Worm (Caenorhabditis elegans) whole organism, young adult: ENCODE measurements around the gene F42A6.1.

ENCODE experiments used
- B0019.2 ChIP-seq: fragments of 200-800 bp; sonication (Bioruptor generic); conservative IDR thresholded peaks from 2 replicates; pipeline ENCODE4 v1.3.6; 2022; ENCODE audit warnings: missing genetic modification reagents, missing genetic modification characterization, missing compliant biosample characterization
- B0035.1 ChIP-seq: sonication (generic microtip); optimal IDR thresholded peaks from 2 replicates; lab custom pipeline; 2016; ENCODE audit warnings: missing genetic modification characterization, mild to moderate bottlenecking, missing compliant biosample characterization, missing genotype, missing genetic modification reagents
- B0336.3 ChIP-seq: fragments of 200-800 bp; sonication (Bioruptor generic); IDR thresholded peaks from 2 replicates; pipeline ENCODE4 v1.3.6; 2022; ENCODE audit warnings: missing genetic modification characterization, missing compliant biosample characterization
- F22D6.2 ChIP-seq: sonication (generic microtip); optimal IDR thresholded peaks from 2 replicates; lab custom pipeline; 2016; ENCODE audit warnings: mild to moderate bottlenecking, missing genetic modification characterization, missing compliant biosample characterization
- F23B12.7 ChIP-seq: sonication (generic microtip); optimal IDR thresholded peaks from 2 replicates; lab custom pipeline; 2017; ENCODE audit warnings: missing genetic modification characterization, mild to moderate bottlenecking, missing compliant biosample characterization, antibody characterized with exemption, moderate library complexity; ENCODE audit not compliant: insufficient read depth
- F39B2.1 ChIP-seq: fragments of 200-800 bp; sonication (Bioruptor generic); IDR thresholded peaks from 2 replicates; pipeline ENCODE4 v1.3.6; 2022; ENCODE audit warnings: missing genetic modification reagents, missing genetic modification characterization, missing compliant biosample characterization
- F57A8.1 ChIP-seq: fragments of 200-800 bp; sonication (Bioruptor generic); optimal IDR thresholded peaks from 2 replicates; lab custom pipeline; 2018; ENCODE audit warnings: mild to moderate bottlenecking, missing genetic modification characterization, moderate library complexity, missing compliant biosample characterization
- F57C9.4 ChIP-seq: sonication (generic microtip); optimal IDR thresholded peaks from 2 replicates; lab custom pipeline; 2017; ENCODE audit warnings: mild to moderate bottlenecking, missing genetic modification characterization, missing compliant biosample characterization
- K12H6.12 ChIP-seq: fragments of 200-800 bp; sonication (Bioruptor generic); optimal IDR thresholded peaks from 2 replicates; lab custom pipeline; 2018; ENCODE audit warnings: mild to moderate bottlenecking, missing genetic modification characterization, missing compliant biosample characterization
- T07F8.4 ChIP-seq: sonication (generic microtip); optimal IDR thresholded peaks from 2 replicates; lab custom pipeline; 2016; ENCODE audit warnings: mild to moderate bottlenecking, missing genetic modification characterization, moderate library complexity, missing compliant biosample characterization
- Y53G8AR.9 ChIP-seq: fragments of 200-800 bp; sonication (Bioruptor generic); conservative IDR thresholded peaks from 2 replicates; pipeline ENCODE4 v1.3.6; 2022; ENCODE audit warnings: missing genetic modification reagents, missing genetic modification characterization, missing compliant biosample characterization
- akir-1 ChIP-seq: fragments of 200-800 bp; sonication (Bioruptor generic); optimal IDR thresholded peaks from 2 replicates; lab custom pipeline; 2018; ENCODE audit warnings: mild to moderate bottlenecking, missing genetic modification characterization, moderate library complexity, missing compliant biosample characterization
- athp-1 ChIP-seq: sonication (generic microtip); optimal IDR thresholded peaks from 2 replicates; lab custom pipeline; 2017; ENCODE audit warnings: mild to moderate bottlenecking, missing genetic modification characterization, missing compliant biosample characterization
- ceh-100 ChIP-seq: fragments of 200-800 bp; sonication (Bioruptor generic); IDR thresholded peaks from 2 replicates; pipeline ENCODE4 v1.3.6; 2022; ENCODE audit warnings: missing genetic modification reagents, missing genetic modification characterization, missing compliant biosample characterization
- ceh-91 ChIP-seq: fragments of 200-800 bp; sonication (Bioruptor generic); IDR thresholded peaks from 2 replicates; pipeline ENCODE4 v1.3.6; 2022; ENCODE audit warnings: missing genetic modification reagents, missing genetic modification characterization, missing compliant biosample characterization
- dpff-1 ChIP-seq: sonication (generic microtip); optimal IDR thresholded peaks from 2 replicates; lab custom pipeline; 2017; ENCODE audit warnings: mild to moderate bottlenecking, missing genetic modification characterization, missing compliant biosample characterization
- efl-1 ChIP-seq: fragments of 150-350 bp; optimal IDR thresholded peaks from 2 replicates; lab custom pipeline; 2014; ENCODE audit warnings: missing biosample characterization, missing genetic modification reagents, missing genetic modification characterization
- egl-44 ChIP-seq: fragments of 200-800 bp; sonication (Bioruptor generic); IDR thresholded peaks from 2 replicates; pipeline ENCODE4 v1.3.6; 2022; ENCODE audit warnings: missing genetic modification reagents, missing genetic modification characterization, missing compliant biosample characterization
- egrh-3 ChIP-seq: fragments of 200-800 bp; sonication (Bioruptor generic); IDR thresholded peaks from 2 replicates; pipeline ENCODE4 v1.3.6; 2022; ENCODE audit warnings: missing genetic modification reagents, missing genetic modification characterization, missing compliant biosample characterization
- ekl-4 ChIP-seq: fragments of 200-800 bp; sonication (Bioruptor generic); IDR thresholded peaks from 2 replicates; pipeline ENCODE4 v1.3.6; 2022; ENCODE audit warnings: missing genetic modification reagents, missing genetic modification characterization, missing compliant biosample characterization
- gei-17 ChIP-seq: fragments of 200-800 bp; sonication (Bioruptor generic); optimal IDR thresholded peaks from 2 replicates; lab custom pipeline; 2018; ENCODE audit warnings: mild to moderate bottlenecking, missing genetic modification characterization, missing compliant biosample characterization
- him-1 ChIP-seq: sonication (generic microtip); optimal IDR thresholded peaks from 2 replicates; lab custom pipeline; 2016; ENCODE audit warnings: missing genotype, missing genetic modification reagents, missing genetic modification characterization, missing compliant biosample characterization
- hlh-12 ChIP-seq: sonication (generic microtip); optimal IDR thresholded peaks from 2 replicates; lab custom pipeline; 2016; ENCODE audit warnings: missing genetic modification characterization, missing compliant biosample characterization
- let-526 ChIP-seq: fragments of 200-800 bp; sonication (Bioruptor generic); IDR thresholded peaks from 2 replicates; pipeline ENCODE4 v1.3.6; 2022; ENCODE audit warnings: missing genetic modification reagents, missing genetic modification characterization, missing compliant biosample characterization
- let-607 ChIP-seq, 2 experiments: fragments of 200-800 bp in 1 of 2; sonication (Bioruptor generic) in 1 of 2; sonication (generic microtip) in 1 of 2; optimal IDR thresholded peaks; 2 replicates each; lab custom pipeline; 2016 to 2018; ENCODE audit warnings: mild to moderate bottlenecking in 2 of 2, missing compliant biosample characterization in 2 of 2, missing genetic modification characterization in 2 of 2, moderate library complexity in 2 of 2, missing genotype in 1 of 2
- lin-26 ChIP-seq: fragments of 200-800 bp; sonication (Bioruptor generic); IDR thresholded peaks from 2 replicates; pipeline ENCODE4 v1.3.6; 2022; ENCODE audit warnings: missing genetic modification reagents, missing genetic modification characterization, missing compliant biosample characterization
- lin-54 ChIP-seq: fragments of 200-800 bp; sonication (Bioruptor generic); optimal IDR thresholded peaks from 2 replicates; lab custom pipeline; 2018; ENCODE audit warnings: mild to moderate bottlenecking, missing genetic modification characterization, missing compliant biosample characterization
- madf-10 ChIP-seq: sonication (generic microtip); optimal IDR thresholded peaks from 2 replicates; lab custom pipeline; 2016; ENCODE audit warnings: mild to moderate bottlenecking, missing genetic modification characterization, missing compliant biosample characterization
- madf-3 ChIP-seq: fragments of 200-800 bp; sonication (Bioruptor generic); IDR thresholded peaks from 2 replicates; pipeline ENCODE4 v1.3.6; 2022; ENCODE audit warnings: missing genetic modification reagents, missing genetic modification characterization, missing compliant biosample characterization
- madf-6 ChIP-seq: fragments of 200-800 bp; sonication (Bioruptor generic); IDR thresholded peaks from 2 replicates; pipeline ENCODE4 v1.3.6; 2022; ENCODE audit warnings: missing genetic modification reagents, missing genetic modification characterization, missing compliant biosample characterization
- madf-8 ChIP-seq: fragments of 200-800 bp; sonication (Bioruptor generic); conservative IDR thresholded peaks from 2 replicates; pipeline ENCODE4 v1.3.6; 2022; ENCODE audit warnings: missing genetic modification reagents, missing genetic modification characterization, missing compliant biosample characterization
- nfya-1 ChIP-seq: sonication (generic microtip); optimal IDR thresholded peaks from 2 replicates; lab custom pipeline; 2017; ENCODE audit warnings: antibody characterized with exemption, missing compliant biosample characterization, missing genetic modification characterization, borderline replicate concordance; ENCODE audit not compliant: insufficient read depth
- nfya-2 ChIP-seq: fragments of 200-800 bp; sonication (Bioruptor generic); IDR thresholded peaks from 2 replicates; pipeline ENCODE4 v1.3.6; 2022; ENCODE audit warnings: missing genetic modification reagents, missing genetic modification characterization, missing compliant biosample characterization
- nhr-27 ChIP-seq: fragments of 200-800 bp; sonication (Bioruptor generic); optimal IDR thresholded peaks from 2 replicates; lab custom pipeline; 2018; ENCODE audit warnings: mild to moderate bottlenecking, missing genetic modification characterization, moderate library complexity, missing compliant biosample characterization
- nhr-90 ChIP-seq: sonication (generic microtip); optimal IDR thresholded peaks from 2 replicates; lab custom pipeline; 2016; ENCODE audit warnings: missing genotype, mild to moderate bottlenecking, missing genetic modification characterization, missing compliant biosample characterization
- pbrm-1 ChIP-seq: fragments of 200-800 bp; sonication (Bioruptor generic); IDR thresholded peaks from 2 replicates; pipeline ENCODE4 v1.3.6; 2022; ENCODE audit warnings: missing genetic modification reagents, missing genetic modification characterization, missing compliant biosample characterization
- rcor-1 ChIP-seq: fragments of 200-800 bp; sonication (Bioruptor generic); IDR thresholded peaks from 2 replicates; pipeline ENCODE4 v1.3.6; 2022; ENCODE audit warnings: missing genetic modification reagents, missing genetic modification characterization, missing compliant biosample characterization
- sdz-38 ChIP-seq: sonication (generic microtip); optimal IDR thresholded peaks from 2 replicates; lab custom pipeline; 2016; ENCODE audit warnings: missing genotype, missing genetic modification characterization, missing compliant biosample characterization
- sea-2 ChIP-seq: fragments of 200-800 bp; sonication (Bioruptor generic); IDR thresholded peaks from 2 replicates; pipeline ENCODE4 v1.3.6; 2022; ENCODE audit warnings: missing genetic modification characterization, missing compliant biosample characterization
- snpc-1.1 ChIP-seq: sonication (generic microtip); optimal IDR thresholded peaks from 2 replicates; lab custom pipeline; 2017; ENCODE audit warnings: missing genetic modification characterization, mild to moderate bottlenecking, missing compliant biosample characterization, antibody characterized with exemption, moderate library complexity, missing genotype, missing genetic modification reagents; ENCODE audit not compliant: insufficient read depth
- snpc-4 ChIP-seq, 5 experiments: fragments of 150-350 bp in 1 of 5; sonication (generic microtip) in 4 of 5; optimal IDR thresholded peaks; 2 replicates each; lab custom pipeline; 2014 to 2018; ENCODE audit warnings: missing genetic modification characterization in 5 of 5, missing biosample characterization in 3 of 5, antibody characterized with exemption in 2 of 5, mild to moderate bottlenecking in 2 of 5, missing compliant biosample characterization in 2 of 5, missing genotype in 2 of 5, moderate library complexity in 2 of 5, missing genetic modification reagents in 1 of 5
- tbp1 ChIP-seq: fragments of 200-800 bp; sonication (Bioruptor generic); optimal IDR thresholded peaks from 2 replicates; lab custom pipeline; 2018; ENCODE audit warnings: mild to moderate bottlenecking, missing genetic modification characterization, missing compliant biosample characterization
- tbx-9 ChIP-seq: sonication (generic microtip); optimal IDR thresholded peaks from 2 replicates; lab custom pipeline; 2016; ENCODE audit warnings: borderline replicate concordance, missing genetic modification characterization, inconsistent platforms, missing compliant biosample characterization
- unc-130 ChIP-seq: sonication (generic microtip); optimal IDR thresholded peaks from 2 replicates; lab custom pipeline; 2016; ENCODE audit warnings: missing genetic modification reagents, missing genetic modification characterization, missing compliant biosample characterization
- ztf-25 ChIP-seq: fragments of 200-800 bp; sonication (Bioruptor generic); IDR thresholded peaks from 2 replicates; pipeline ENCODE4 v1.3.6; 2022; ENCODE audit warnings: missing genetic modification reagents, missing genetic modification characterization, missing compliant biosample characterization
- ztf-26 ChIP-seq: sonication (generic microtip); optimal IDR thresholded peaks from 2 replicates; lab custom pipeline; 2017; ENCODE audit warnings: missing genetic modification characterization, missing compliant biosample characterization
- ztf-3 ChIP-seq: fragments of 200-800 bp; sonication (Bioruptor generic); optimal IDR thresholded peaks from 2 replicates; lab custom pipeline; 2018; ENCODE audit warnings: mild to moderate bottlenecking, missing genetic modification characterization, missing compliant biosample characterization

The F42A6.1 gene

DNA sequence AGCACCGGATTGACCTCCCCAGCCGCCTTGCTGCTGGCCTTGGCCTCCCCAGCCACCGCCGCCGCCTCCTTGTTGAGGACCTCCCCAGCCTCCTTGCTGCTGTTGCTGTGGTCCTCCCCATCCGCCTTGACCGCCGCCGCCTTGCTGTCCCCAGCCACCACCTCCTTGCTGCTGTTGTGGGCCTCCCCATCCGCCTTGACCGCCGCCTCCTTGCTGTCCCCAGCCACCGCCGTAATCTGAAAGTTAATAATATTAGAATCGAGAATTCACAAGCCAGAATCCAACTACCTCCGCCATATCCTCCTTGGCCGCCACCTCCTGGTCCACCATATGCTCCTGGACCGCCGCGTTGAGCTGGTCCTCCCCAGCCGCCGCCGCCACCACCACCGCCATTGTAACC, 17.6 kb upstream of the F42A6.1 start (continued):
- TF ChIP-seq pbrm-1 (GFP tag; lab: Robert Waterston, UW) (no peak), unc-130 (GFP tag; lab: Kevin White, UChicago) (no peak), nfya-1 (tag; lab: Kevin White, UChicago) (no peak), madf-8 (GFP tag; lab: Robert Waterston, UW) (no peak), madf-10 (tag; lab: Kevin White, UChicago) (no peak), efl-1 (no peak), lin-26 (GFP tag; lab: Robert Waterston, UW) (no peak), ztf-25 (GFP tag; lab: Robert Waterston, UW) (0 out of 2 replicates have a peak, but pooled peaks have one; percentile 4), sea-2 (GFP tag; lab: Robert Waterston, UW) (no peak), akir-1 (GFP tag; lab: Kevin White, UChicago) (peak; percentile 34), snpc-1.1 (tag; lab: Kevin White, UChicago) (no peak), Y53G8AR.9 (GFP tag; lab: Robert Waterston, UW) (0 out of 2 replicates have a peak, but pooled peaks have one; percentile 10), sdz-38 (tag; lab: Kevin White, UChicago) (no peak), ztf-26 (tag; lab: Kevin White, UChicago) (no peak), egrh-3 (GFP tag; lab: Robert Waterston, UW) (peak; percentile 98), ztf-3 (GFP tag; lab: Kevin White, UChicago) (no peak), F39B2.1 (no peak), K12H6.12 (no peak), tbx-9 (tag; lab: Kevin White, UChicago) (no peak), ekl-4 (no peak)
- TF ChIP-seq, all 124 proteins: peak for 13

ce11 chrIV:3338176-3338575, 16.7 kb upstream of the F42A6.1 start:
- 0 out of 2 replicates have a peak, but pooled peaks have one; percentile 12 for TF ChIP-seq B0019.2 (GFP tag; lab: Robert Waterston, UW)
- peak; percentile 15; the same call in 1 of the 2 replicates for TF ChIP-seq ceh-100 (GFP tag; lab: Robert Waterston, UW)
- no peak for TF ChIP-seq nhr-27 (tag; lab: Kevin White, UChicago)
- TF ChIP-seq sea-2 (GFP tag; lab: Robert Waterston, UW) = no peak
- TF ChIP-seq T07F8.4 (tag; lab: Kevin White, UChicago) = no peak
- TF ChIP-seq madf-6 = peak; percentile 65
- TF ChIP-seq egl-44 = peak; percentile 69; the same call in 1 of the 2 replicates
- TF ChIP-seq dpff-1 (tag; lab: Kevin White, UChicago) = no peak
- peak; percentile 14 for TF ChIP-seq tbp1 (GFP tag; lab: Kevin White, UChicago)
- no peak for TF ChIP-seq him-1
- TF ChIP-seq rcor-1 = peak; percentile 65; the same call in 1 of the 2 replicates
- TF ChIP-seq snpc-4 (GFP tag; optimal IDR thresholded peaks at IDR 0.05; lab: Kevin White, UChicago) = no peak
- TF ChIP-seq snpc-4 (tag; optimal IDR thresholded peaks at IDR 0.05; lab: Kevin White, UChicago) = no peak
- no peak for TF ChIP-seq let-526
- TF ChIP-seq ztf-3 (GFP tag; lab: Kevin White, UChicago) = no peak
- no peak for TF ChIP-seq hlh-12 (tag; lab: Kevin White, UChicago)
- no peak for TF ChIP-seq B0035.1
- TF ChIP-seq madf-3 = peak; percentile 81
- no peak for TF ChIP-seq ceh-91 (GFP tag; lab: Robert Waterston, UW)
- peak; percentile 25 for TF ChIP-seq lin-54
- no peak for TF ChIP-seq F23B12.7 (tag; lab: Kevin White, UChicago)
- TF ChIP-seq B0336.3 (GFP tag; lab: Robert Waterston, UW) = peak; percentile 77; the same call in 1 of the 2 replicates
- TF ChIP-seq F22D6.2 (tag; lab: Kevin White, UChicago) = no peak
- TF ChIP-seq athp-1 (tag; lab: Kevin White, UChicago) = no peak
- TF ChIP-seq F57A8.1 = no peak
- no peak for TF ChIP-seq let-607 (tag; optimal IDR thresholded peaks at IDR 0.05; lab: Kevin White, UChicago)
- no peak for TF ChIP-seq nfya-2 (GFP tag; lab: Robert Waterston, UW)
- no peak for TF ChIP-seq nhr-90 (tag; lab: Kevin White, UChicago)
- TF ChIP-seq gei-17 (GFP tag; lab: Kevin White, UChicago) = no peak
- TF ChIP-seq F57C9.4 (tag; lab: Kevin White, UChicago) = no peak
